Fruit fly (Drosophila melanogaster) whole organism, prepupa: ENCODE measurements around the gene Arp1.

Experiments used
- CG10631 ChIP-seq: fragments of 200-800 bp; sonication (Bioruptor generic); optimal IDR thresholded peaks from 2 replicates; lab custom pipeline; 2016; ENCODE audit warnings: missing biosample characterization, missing genetic modification characterization
- CG31627 ChIP-seq: fragments of 200-800 bp; sonication (Bioruptor generic); optimal IDR thresholded peaks from 3 replicates; lab custom pipeline; 2016; ENCODE audit warnings: missing biosample characterization, missing genetic modification characterization
- CG32006 ChIP-seq: fragments of 200-800 bp; sonication (Bioruptor generic); optimal IDR thresholded peaks from 3 replicates; lab custom pipeline; 2017; ENCODE audit warnings: missing biosample characterization, mild to moderate bottlenecking, missing genetic modification characterization
- CG6792 ChIP-seq: fragments of 200-800 bp; sonication (Bioruptor generic); optimal IDR thresholded peaks from 3 replicates; lab custom pipeline; 2016; ENCODE audit warnings: missing biosample characterization, missing genetic modification characterization
- CG8319 ChIP-seq: fragments of 200-800 bp; sonication (Bioruptor generic); optimal IDR thresholded peaks from 3 replicates; lab custom pipeline; 2016; ENCODE audit warnings: missing biosample characterization, missing genetic modification characterization
- Eip93F ChIP-seq: fragments of 200-800 bp; sonication (Bioruptor generic); optimal IDR thresholded peaks from 2 replicates; lab custom pipeline; 2016; ENCODE audit warnings: missing biosample characterization, mild to moderate bottlenecking, missing genetic modification characterization
- Gug ChIP-seq: fragments of 200-800 bp; sonication (Bioruptor generic); IDR thresholded peaks from 2 replicates; pipeline ENCODE4 v1.3.6; 2022; ENCODE audit warnings: missing biosample characterization, missing genetic modification characterization
- Hr39 ChIP-seq: fragments of 200-800 bp; sonication (Bioruptor generic); optimal IDR thresholded peaks from 2 replicates; lab custom pipeline; 2016; ENCODE audit warnings: missing biosample characterization, missing genetic modification characterization
- Lpt ChIP-seq: fragments of 200-800 bp; sonication (Bioruptor generic); optimal IDR thresholded peaks from 3 replicates; lab custom pipeline; 2016; ENCODE audit warnings: missing biosample characterization, missing genetic modification characterization
- Smox ChIP-seq: fragments of 200-800 bp; sonication (Bioruptor generic); optimal IDR thresholded peaks from 3 replicates; lab custom pipeline; 2016; ENCODE audit warnings: missing biosample characterization, missing genetic modification characterization
- Sox102F ChIP-seq: fragments of 200-800 bp; sonication (Bioruptor generic); optimal IDR thresholded peaks from 2 replicates; lab custom pipeline; 2016; ENCODE audit warnings: missing biosample characterization, mild to moderate bottlenecking, missing genetic modification characterization
- Sox15 ChIP-seq: fragments of 200-800 bp; sonication (Bioruptor generic); optimal IDR thresholded peaks from 3 replicates; lab custom pipeline; 2016; ENCODE audit warnings: missing biosample characterization, missing genetic modification characterization
- esn ChIP-seq: fragments of 200-800 bp; sonication (Bioruptor generic); optimal IDR thresholded peaks from 2 replicates; lab custom pipeline; 2016; ENCODE audit warnings: missing biosample characterization, mild to moderate bottlenecking, missing genetic modification characterization, moderate library complexity
- vri ChIP-seq: fragments of 200-800 bp; sonication (Bioruptor generic); optimal IDR thresholded peaks from 3 replicates; lab custom pipeline; 2016; ENCODE audit warnings: missing biosample characterization, mild to moderate bottlenecking, missing genetic modification characterization

DNA sequence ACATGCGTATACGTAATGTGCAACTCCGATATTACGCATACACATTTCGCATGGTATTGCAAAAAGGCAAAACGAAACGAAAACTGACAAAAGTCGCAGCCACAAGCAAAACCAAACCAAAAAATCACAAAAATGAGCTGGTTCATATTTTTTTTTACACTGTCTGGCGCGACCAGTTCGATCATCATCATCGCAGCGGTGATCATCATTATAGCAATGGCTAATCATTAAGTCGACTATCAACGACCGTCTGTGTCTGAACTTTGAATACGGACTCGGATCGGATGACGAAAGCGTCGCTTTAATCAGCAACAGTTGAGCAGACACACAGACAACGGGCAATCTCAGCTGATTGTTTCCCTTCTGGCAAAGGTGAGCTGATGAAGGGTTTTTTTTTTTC lies 25.4 kb downstream of the Arp1 start:
- TF ChIP-seq CG31627 (GFP tag; lab: Kevin White, UChicago), result no peak
- TF ChIP-seq esn (GFP tag; lab: Kevin White, UChicago), result no peak
- TF ChIP-seq Sox102F (GFP tag; lab: Kevin White, UChicago), result no peak
- TF ChIP-seq CG6792 (GFP tag; lab: Kevin White, UChicago), result no peak
- no peak for TF ChIP-seq Hr39 (GFP tag; lab: Kevin White, UChicago)
- TF ChIP-seq Eip93F (GFP tag; lab: Kevin White, UChicago), result no peak
- TF ChIP-seq CG8319, result no peak
- no peak for TF ChIP-seq CG32006
- no peak for TF ChIP-seq Sox15 (GFP tag; lab: Kevin White, UChicago)
- TF ChIP-seq Lpt, result no peak
- TF ChIP-seq CG10631 (GFP tag; lab: Kevin White, UChicago), result no peak
- TF ChIP-seq vri (GFP tag; lab: Kevin White, UChicago), result no peak
- TF ChIP-seq Smox (GFP tag; lab: Kevin White, UChicago), result no peak
- TF ChIP-seq Gug (GFP tag; lab: Robert Waterston, UW), result no peak
